Fruit fly (Drosophila melanogaster) whole organism, adult: Measurements from ENCODE around the gene CG11417.
A peak's percentile ranks its signal among the peaks of the same experiment; 100 is the strongest.

Experiments
- CG14711 ChIP-seq: fragments of 200-800 bp; sonication (Bioruptor generic); optimal IDR thresholded peaks from 2 replicates; lab custom pipeline; 2018; ENCODE audit warnings: missing biosample characterization, mild to moderate bottlenecking, missing genetic modification characterization, moderate library complexity
- CG1620 ChIP-seq: fragments of 200-800 bp; sonication (Bioruptor generic); optimal IDR thresholded peaks from 2 replicates; lab custom pipeline; 2016; ENCODE audit warnings: missing biosample characterization, missing genetic modification characterization
- CG7045 ChIP-seq: fragments of 200-800 bp; sonication (Bioruptor generic); optimal IDR thresholded peaks from 2 replicates; lab custom pipeline; 2017; ENCODE audit warnings: missing biosample characterization, mild to moderate bottlenecking, missing genetic modification characterization
- Clk ChIP-seq: fragments of 200-800 bp; sonication (Bioruptor generic); optimal IDR thresholded peaks from 2 replicates; lab custom pipeline; 2017; ENCODE audit warnings: missing biosample characterization, missing genetic modification characterization
- Crg-1 ChIP-seq: fragments of 200-800 bp; sonication (Bioruptor generic); optimal IDR thresholded peaks from 2 replicates; lab custom pipeline; 2016; ENCODE audit warnings: missing biosample characterization, missing genetic modification characterization
- Hr96 ChIP-seq: fragments of 200-800 bp; sonication (Bioruptor generic); optimal IDR thresholded peaks from 2 replicates; lab custom pipeline; 2016; ENCODE audit warnings: missing biosample characterization, missing genetic modification characterization
- Mnt ChIP-seq: fragments of 200-800 bp; sonication (Bioruptor generic); optimal IDR thresholded peaks from 2 replicates; lab custom pipeline; 2016; ENCODE audit warnings: missing biosample characterization, mild to moderate bottlenecking, missing genetic modification characterization
- bab1 ChIP-seq: fragments of 200-800 bp; sonication (Bioruptor generic); optimal IDR thresholded peaks from 3 replicates; lab custom pipeline; 2019; ENCODE audit warnings: missing biosample characterization, mild to moderate bottlenecking, missing genetic modification characterization, moderate library complexity
- cnc ChIP-seq, 2 experiments: fragments of >200 bp; optimal IDR thresholded peaks; 2 replicates each; lab custom pipeline; 2017
- kay ChIP-seq: fragments of 200-800 bp; sonication (Bioruptor generic); peaks from one replicate; lab custom pipeline; 2016; ENCODE audit warnings: missing biosample characterization, missing genetic modification characterization, borderline replicate concordance
- pad ChIP-seq: fragments of 200-800 bp; sonication (Bioruptor generic); optimal IDR thresholded peaks from 3 replicates; lab custom pipeline; 2017; ENCODE audit warnings: missing biosample characterization, missing genetic modification characterization, mild to moderate bottlenecking, moderate library complexity, missing genetic modification reagents
- tj ChIP-seq: fragments of 200-800 bp; sonication (Bioruptor generic); optimal IDR thresholded peaks from 3 replicates; lab custom pipeline; 2017; ENCODE audit warnings: missing biosample characterization, mild to moderate bottlenecking, missing genetic modification characterization, moderate library complexity

DNA sequence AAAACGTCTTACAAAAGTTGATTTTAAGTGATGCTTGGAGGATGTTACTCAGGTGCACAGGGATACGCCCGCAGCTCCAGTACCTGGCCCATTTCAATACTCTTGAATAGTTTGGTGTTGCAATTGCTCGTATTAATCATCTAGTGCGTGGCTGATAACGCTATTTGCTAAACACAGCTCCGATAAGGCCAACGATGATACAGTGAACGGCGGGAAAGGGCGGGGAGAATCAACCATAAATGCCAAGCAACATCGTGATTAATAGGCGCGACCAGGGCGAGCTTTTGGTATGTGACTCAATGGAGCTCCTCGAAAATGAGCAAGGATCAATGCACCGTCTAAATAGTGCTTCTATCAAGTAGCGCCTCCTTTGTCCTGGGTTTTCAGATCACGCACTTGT is 7.0 kb upstream of the CG11417 start:
- TF ChIP-seq kay (GFP tag; lab: Kevin White, UChicago) (no peak), pad (GFP tag; lab: Kevin White, UChicago) (no peak), CG7045 (GFP tag; lab: Kevin White, UChicago) (no peak), Crg-1 (GFP tag; lab: Kevin White, UChicago) (no peak), cnc (optimal IDR thresholded peaks at IDR 0.05; lab: Kevin White, UChicago) (no peak), tj (GFP tag; lab: Kevin White, UChicago) (no peak), Hr96 (GFP tag; lab: Kevin White, UChicago) (no peak), Clk (GFP tag; lab: Kevin White, UChicago) (no peak), CG1620 (no peak), CG14711 (no peak), bab1 (no peak), Mnt (GFP tag; lab: Kevin White, UChicago) (peak; percentile 11)
